Worm (Caenorhabditis elegans) whole organism, L3 larva: ENCODE measurements around the gene Y97E10AR.6.
A peak's percentile ranks its signal among the peaks of the same experiment; 100 is the strongest.

Experiments
- R02D3.7 ChIP-seq: fragments of 150-350 bp; optimal IDR thresholded peaks from 2 replicates; lab custom pipeline; 2014; ENCODE audit warnings: missing biosample characterization, missing genetic modification characterization
- ZK546.5 ChIP-seq: sonication (generic microtip); optimal IDR thresholded peaks from 2 replicates; lab custom pipeline; 2017; ENCODE audit warnings: missing biosample characterization, missing genetic modification characterization
- aly-2 ChIP-seq: fragments of 150-350 bp; optimal IDR thresholded peaks from 2 replicates; lab custom pipeline; 2014; ENCODE audit warnings: missing biosample characterization, missing genetic modification characterization
- ama-1 ChIP-seq: fragments of 150-350 bp; optimal IDR thresholded peaks from 2 replicates; lab custom pipeline; 2018
- ceh-16 ChIP-seq: sonication (generic microtip); optimal IDR thresholded peaks from 2 replicates; lab custom pipeline; 2017; ENCODE audit warnings: missing biosample characterization, missing genetic modification characterization
- ceh-28 ChIP-seq: fragments of 150-350 bp; optimal IDR thresholded peaks from 2 replicates; lab custom pipeline; 2014; ENCODE audit warnings: missing biosample characterization, missing genetic modification reagents, missing genetic modification characterization
- ceh-82 ChIP-seq: fragments of 150-350 bp; optimal IDR thresholded peaks from 2 replicates; lab custom pipeline; 2014; ENCODE audit warnings: missing biosample characterization, missing genetic modification characterization
- daf-12 ChIP-seq: fragments of 150-350 bp; optimal IDR thresholded peaks from 2 replicates; lab custom pipeline; 2014; ENCODE audit warnings: missing biosample characterization, missing genetic modification reagents, missing genetic modification characterization
- egl-27 ChIP-seq: sonication (generic microtip); optimal IDR thresholded peaks from 4 replicates; lab custom pipeline; 2017; ENCODE audit warnings: missing biosample characterization, missing genetic modification reagents, missing genetic modification characterization
- egl-5 ChIP-seq: fragments of 150-350 bp; optimal IDR thresholded peaks from 2 replicates; lab custom pipeline; 2017; ENCODE audit warnings: missing biosample characterization, missing genetic modification reagents, missing genetic modification characterization, inconsistent platforms
- elt-1 ChIP-seq: fragments of 150-350 bp; optimal IDR thresholded peaks from 2 replicates; lab custom pipeline; 2014; ENCODE audit warnings: missing biosample characterization, missing genetic modification characterization
- elt-2 ChIP-seq: sonication (generic microtip); optimal IDR thresholded peaks from 2 replicates; lab custom pipeline; 2016; ENCODE audit warnings: missing genetic modification reagents, mild to moderate bottlenecking, missing genetic modification characterization, missing compliant biosample characterization
- elt-3 ChIP-seq, 3 experiments: fragments of 150-350 bp in 1 of 3; sonication (generic microtip) in 2 of 3; optimal IDR thresholded peaks; 2 replicates in 2 of 3; 4 replicates in 1 of 3; lab custom pipeline; 2014 to 2017; ENCODE audit warnings: missing biosample characterization in 3 of 3, missing genetic modification characterization in 3 of 3
- eor-1 ChIP-seq, 2 experiments: fragments of 150-350 bp; optimal IDR thresholded peaks; 2 replicates each; lab custom pipeline; 2014 to 2018; ENCODE audit warnings: missing biosample characterization in 2 of 2, missing genetic modification characterization in 2 of 2
- fkh-10 ChIP-seq: sonication (generic microtip); optimal IDR thresholded peaks from 2 replicates; lab custom pipeline; 2017; ENCODE audit warnings: missing biosample characterization, missing genetic modification reagents, missing genetic modification characterization
- fkh-2 ChIP-seq: fragments of 150-350 bp; optimal IDR thresholded peaks from 2 replicates; lab custom pipeline; 2014; ENCODE audit warnings: missing biosample characterization, missing genetic modification reagents, missing genetic modification characterization
- fos-1 ChIP-seq: fragments of 150-350 bp; optimal IDR thresholded peaks from 2 replicates; lab custom pipeline; 2014; ENCODE audit warnings: missing biosample characterization, missing genetic modification characterization
- hmg-11 ChIP-seq: sonication (generic microtip); optimal IDR thresholded peaks from 2 replicates; lab custom pipeline; 2016; ENCODE audit warnings: missing genetic modification characterization, missing compliant biosample characterization
- jun-1 ChIP-seq: fragments of 150-350 bp; optimal IDR thresholded peaks from 2 replicates; lab custom pipeline; 2014; ENCODE audit warnings: missing biosample characterization, missing genetic modification reagents, missing genetic modification characterization
- lin-15B ChIP-seq: fragments of 150-350 bp; optimal IDR thresholded peaks from 2 replicates; lab custom pipeline; 2014; ENCODE audit warnings: missing biosample characterization, missing genetic modification characterization
- lin-39 ChIP-seq: fragments of 150-350 bp; optimal IDR thresholded peaks from 2 replicates; lab custom pipeline; 2018; ENCODE audit warnings: missing biosample characterization, missing genetic modification reagents, missing genetic modification characterization
- lsy-12 ChIP-seq: sonication (generic microtip); optimal IDR thresholded peaks from 2 replicates; lab custom pipeline; 2016; ENCODE audit warnings: mild to moderate bottlenecking, missing genetic modification characterization, missing compliant biosample characterization
- mdl-1 ChIP-seq: fragments of 150-350 bp; optimal IDR thresholded peaks from 2 replicates; lab custom pipeline; 2014; ENCODE audit warnings: missing biosample characterization, missing genetic modification characterization
- mml-1 ChIP-seq: fragments of 150-350 bp; sonication (generic microtip); optimal IDR thresholded peaks from 3 replicates; lab custom pipeline; 2014; ENCODE audit warnings: missing biosample characterization, missing genetic modification characterization
- nfya-1 ChIP-seq: sonication (generic microtip); optimal IDR thresholded peaks from 2 replicates; lab custom pipeline; 2017; ENCODE audit warnings: missing genetic modification characterization, mild to moderate bottlenecking, missing compliant biosample characterization, antibody characterized with exemption, moderate library complexity; ENCODE audit not compliant: insufficient read depth
- nhr-11 ChIP-seq: fragments of 150-350 bp; optimal IDR thresholded peaks from 2 replicates; lab custom pipeline; 2014; ENCODE audit warnings: missing biosample characterization, missing genetic modification characterization
- nhr-12 ChIP-seq: fragments of 150-350 bp; optimal IDR thresholded peaks from 2 replicates; lab custom pipeline; 2014; ENCODE audit warnings: missing biosample characterization, missing genetic modification characterization
- nhr-23 ChIP-seq: fragments of 150-350 bp; optimal IDR thresholded peaks from 2 replicates; lab custom pipeline; 2014; ENCODE audit warnings: missing biosample characterization, missing genetic modification reagents, missing genetic modification characterization
- nhr-237 ChIP-seq: fragments of 150-350 bp; optimal IDR thresholded peaks from 2 replicates; lab custom pipeline; 2014; ENCODE audit warnings: missing biosample characterization, missing genetic modification characterization
- nhr-25 ChIP-seq: sonication (generic microtip); optimal IDR thresholded peaks from 2 replicates; lab custom pipeline; 2017; ENCODE audit warnings: missing biosample characterization, missing genetic modification characterization
- nhr-28 ChIP-seq: fragments of 150-350 bp; optimal IDR thresholded peaks from 2 replicates; lab custom pipeline; 2014; ENCODE audit warnings: missing biosample characterization, missing genetic modification characterization
- nhr-43 ChIP-seq: sonication (generic microtip); optimal IDR thresholded peaks from 2 replicates; lab custom pipeline; 2016; ENCODE audit warnings: mild to moderate bottlenecking, missing genetic modification characterization, missing compliant biosample characterization; ENCODE audit not compliant: poor library complexity, severe bottlenecking
- nhr-67 ChIP-seq: fragments of 150-350 bp; optimal IDR thresholded peaks from 2 replicates; lab custom pipeline; 2014; ENCODE audit warnings: missing biosample characterization, missing genetic modification characterization
- nhr-76 ChIP-seq: fragments of 150-350 bp; sonication (generic microtip); optimal IDR thresholded peaks from 5 replicates; lab custom pipeline; 2014; ENCODE audit warnings: missing biosample characterization, missing genetic modification characterization
- nhr-77 ChIP-seq: fragments of 150-350 bp; optimal IDR thresholded peaks from 2 replicates; lab custom pipeline; 2014; ENCODE audit warnings: missing biosample characterization, missing genetic modification characterization
- pha-4 ChIP-seq: fragments of 150-350 bp; optimal IDR thresholded peaks from 2 replicates; lab custom pipeline; 2014; ENCODE audit warnings: missing biosample characterization, missing genetic modification reagents, missing genetic modification characterization
- pqm-1 ChIP-seq: fragments of 150-350 bp; optimal IDR thresholded peaks from 2 replicates; lab custom pipeline; 2017; ENCODE audit warnings: missing biosample characterization, missing genetic modification characterization, inconsistent platforms
- skn-1 ChIP-seq: fragments of 150-350 bp; optimal IDR thresholded peaks from 2 replicates; lab custom pipeline; 2014; ENCODE audit warnings: missing biosample characterization, missing genetic modification characterization
- snpc-4 ChIP-seq: fragments of 150-350 bp; optimal IDR thresholded peaks from 2 replicates; lab custom pipeline; 2014; ENCODE audit warnings: missing biosample characterization, missing genetic modification characterization
- tbx-2 ChIP-seq: sonication (generic microtip); optimal IDR thresholded peaks from 2 replicates; lab custom pipeline; 2016; ENCODE audit warnings: mild to moderate bottlenecking, missing genetic modification characterization, missing compliant biosample characterization
- unc-39 ChIP-seq: sonication (generic microtip); optimal IDR thresholded peaks from 4 replicates; lab custom pipeline; 2017; ENCODE audit warnings: missing biosample characterization, missing genetic modification characterization
- unc-62 ChIP-seq: fragments of 150-350 bp; sonication (generic microtip); optimal IDR thresholded peaks from 4 replicates; lab custom pipeline; 2014; ENCODE audit warnings: missing biosample characterization, missing genetic modification reagents, missing genetic modification characterization
- zag-1 ChIP-seq: fragments of 150-350 bp; optimal IDR thresholded peaks from 2 replicates; lab custom pipeline; 2014; ENCODE audit warnings: missing biosample characterization, missing genetic modification characterization
- ztf-11 ChIP-seq: fragments of 150-350 bp; optimal IDR thresholded peaks from 2 replicates; lab custom pipeline; 2014; ENCODE audit warnings: missing biosample characterization, missing genetic modification characterization
- ztf-4 ChIP-seq: fragments of 150-350 bp; optimal IDR thresholded peaks from 2 replicates; lab custom pipeline; 2014; ENCODE audit warnings: missing biosample characterization, missing genetic modification characterization

Gene Y97E10AR.6

ce11 chrV:8040247-8041084 is 26.7 kb upstream of the Y97E10AR.6 start:
- peak; percentile 64 for TF ChIP-seq nhr-25 (tag; lab: Kevin White, UChicago)
- peak; percentile 4 for TF ChIP-seq tbx-2 (tag; lab: Kevin White, UChicago)
- no peak for TF ChIP-seq eor-1 (tag; optimal IDR thresholded peaks at IDR 0.05; lab: Kevin White, UChicago)
- no peak for TF ChIP-seq ztf-4 (tag; lab: Kevin White, UChicago)
- no peak for TF ChIP-seq pqm-1 (tag; lab: Kevin White, UChicago)
- TF ChIP-seq lsy-12 (tag; lab: Kevin White, UChicago), result peak; percentile 25
- TF ChIP-seq nhr-28 (tag; lab: Kevin White, UChicago), result no peak
- no peak for TF ChIP-seq jun-1 (tag; lab: Kevin White, UChicago)
- no peak for TF ChIP-seq mdl-1
- TF ChIP-seq aly-2, result no peak
- TF ChIP-seq nhr-237, result no peak
- TF ChIP-seq ceh-28 (tag; lab: Kevin White, UChicago), result no peak
- peak; percentile 63 for TF ChIP-seq fos-1
- peak; percentile 94 for TF ChIP-seq nhr-43 (tag; lab: Kevin White, UChicago)
- no peak for TF ChIP-seq elt-1 (tag; lab: Kevin White, UChicago)
- TF ChIP-seq egl-5 (tag; lab: Kevin White, UChicago), result no peak
- no peak for TF ChIP-seq nhr-76 (tag; lab: Kevin White, UChicago)
- no peak for TF ChIP-seq mml-1 (tag; lab: Kevin White, UChicago)
- TF ChIP-seq hmg-11, result no peak
- TF ChIP-seq lin-39 (tag; lab: Kevin White, UChicago), result no peak
- no peak for TF ChIP-seq ceh-82 (tag; lab: Kevin White, UChicago)
- no peak for TF ChIP-seq ZK546.5 (tag; lab: Kevin White, UChicago)
- TF ChIP-seq ama-1 (lab: Kevin White, UChicago), result peak; percentile 84
- TF ChIP-seq nhr-23, result peak; percentile 95
- no peak for TF ChIP-seq unc-39 (tag; lab: Kevin White, UChicago)
- TF ChIP-seq elt-2 (tag; lab: Kevin White, UChicago), result no peak
- TF ChIP-seq elt-3 (tag; optimal IDR thresholded peaks at IDR 0.05; lab: Kevin White, UChicago), result peak in 1 of 3 experiments; percentile 13

DNA sequence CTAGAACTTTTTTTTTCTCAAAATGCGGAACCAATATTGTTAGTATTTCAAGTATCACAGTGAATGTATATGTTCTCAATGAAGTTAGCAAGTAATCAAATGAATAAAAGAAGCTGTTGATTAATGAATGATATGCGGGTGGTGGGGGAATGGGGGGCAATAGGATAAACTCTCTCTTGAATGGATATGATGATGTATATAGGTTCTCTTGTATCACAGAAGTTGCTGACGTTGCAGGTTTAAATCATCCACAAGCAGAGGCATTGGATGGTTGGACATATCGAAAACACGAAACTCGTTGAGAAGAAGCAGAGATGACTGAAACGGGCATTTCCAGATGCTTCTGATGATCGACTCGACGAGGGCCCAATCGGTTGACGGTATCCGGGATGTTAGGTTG is 25.9 kb upstream of the Y97E10AR.6 start:
- TF ChIP-seq nhr-25 (tag; lab: Kevin White, UChicago) (peak; percentile 40), R02D3.7 (tag; lab: Kevin White, UChicago) (no peak), ceh-82 (tag; lab: Kevin White, UChicago) (no peak), ama-1 (lab: Kevin White, UChicago) (peak; percentile 86), fos-1 (no peak)

DNA sequence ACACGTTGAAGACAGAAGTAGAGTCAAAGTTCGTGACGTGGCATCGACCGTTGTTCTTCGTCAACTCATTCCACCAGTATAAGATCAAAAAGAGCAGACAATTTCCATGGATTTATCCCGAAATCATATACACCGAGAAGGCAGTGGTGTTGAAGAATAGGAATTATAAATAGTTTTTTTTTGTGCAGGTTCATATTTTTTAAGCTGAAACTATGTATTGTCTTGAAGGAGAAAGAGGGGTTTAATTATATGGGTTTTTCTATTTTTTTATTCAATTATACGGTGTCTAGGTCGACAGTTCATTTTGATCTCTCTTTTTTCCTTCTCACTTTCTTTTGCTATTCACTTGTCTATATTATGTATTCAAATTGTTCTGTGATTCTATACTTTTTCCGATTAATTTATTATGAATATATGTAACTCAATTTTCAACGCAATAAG is 25.4 kb upstream of the Y97E10AR.6 start:
- TF ChIP-seq ZK546.5 (tag; lab: Kevin White, UChicago), result no peak
- TF ChIP-seq nhr-12 (tag; lab: Kevin White, UChicago), result no peak
- no peak for TF ChIP-seq ceh-82 (tag; lab: Kevin White, UChicago)
- no peak for TF ChIP-seq fkh-10
- TF ChIP-seq nhr-237, result no peak
- no peak for TF ChIP-seq mml-1 (tag; lab: Kevin White, UChicago)
- TF ChIP-seq nhr-23, result peak; percentile 90
- TF ChIP-seq skn-1 (tag; lab: Kevin White, UChicago), result no peak
- no peak for TF ChIP-seq elt-2 (tag; lab: Kevin White, UChicago)
- no peak for TF ChIP-seq ztf-4 (tag; lab: Kevin White, UChicago)
- no peak for TF ChIP-seq hmg-11
- no peak for TF ChIP-seq aly-2
- no peak for TF ChIP-seq egl-27 (tag; lab: Kevin White, UChicago)
- no peak for TF ChIP-seq nhr-67
- TF ChIP-seq eor-1 (tag; optimal IDR thresholded peaks at IDR 0.05; lab: Kevin White, UChicago), result no peak
- TF ChIP-seq unc-39 (tag; lab: Kevin White, UChicago), result no peak
- TF ChIP-seq elt-3 (tag; optimal IDR thresholded peaks at IDR 0.05; lab: Kevin White, UChicago), result peak in 1 of 3 experiments; percentile 4
- TF ChIP-seq ztf-11 (tag; lab: Kevin White, UChicago), result no peak
- no peak for TF ChIP-seq unc-62
- no peak for TF ChIP-seq nhr-77 (tag; lab: Kevin White, UChicago)
- TF ChIP-seq ceh-28 (tag; lab: Kevin White, UChicago), result no peak
- no peak for TF ChIP-seq snpc-4 (tag; lab: Kevin White, UChicago)
- no peak for TF ChIP-seq fkh-2 (tag; lab: Kevin White, UChicago)
- TF ChIP-seq ceh-16, result peak; percentile 23
- no peak for TF ChIP-seq lin-15B
- no peak for TF ChIP-seq egl-5 (tag; lab: Kevin White, UChicago)
- no peak for TF ChIP-seq zag-1 (tag; lab: Kevin White, UChicago)
- peak; percentile 83 for TF ChIP-seq tbx-2 (tag; lab: Kevin White, UChicago)
- TF ChIP-seq nfya-1 (tag; lab: Kevin White, UChicago), result no peak
- no peak for TF ChIP-seq lin-39 (tag; lab: Kevin White, UChicago)
- no peak for TF ChIP-seq pha-4 (tag; lab: Kevin White, UChicago)
- peak; percentile 24 for TF ChIP-seq nhr-28 (tag; lab: Kevin White, UChicago)
- TF ChIP-seq nhr-11 (tag; lab: Kevin White, UChicago), result no peak
- TF ChIP-seq elt-1 (tag; lab: Kevin White, UChicago), result no peak
- TF ChIP-seq ama-1 (lab: Kevin White, UChicago), result no peak
- TF ChIP-seq lsy-12 (tag; lab: Kevin White, UChicago), result peak; percentile 37
- no peak for TF ChIP-seq daf-12 (tag; lab: Kevin White, UChicago)
